Fruit fly (Drosophila melanogaster) whole organism, embryonic: ENCODE measurements around the gene CG4332.

Source experiments
- Awh ChIP-seq: fragments of 200-800 bp; sonication (Bioruptor generic); IDR thresholded peaks from 2 replicates; pipeline ENCODE4, ENCODE4 v1.3.6; 2022; ENCODE audit warnings: missing biosample characterization, missing genetic modification characterization
- BEAF-32 ChIP-seq: fragments of 200-800 bp; sonication (Bioruptor generic); optimal IDR thresholded peaks from 3 replicates; lab custom pipeline; 2017; ENCODE audit warnings: missing biosample characterization, missing genetic modification characterization, mild to moderate bottlenecking, moderate library complexity, missing genetic modification reagents
- Bgb ChIP-seq: fragments of 200-800 bp; sonication (Bioruptor generic); IDR thresholded peaks from 2 replicates; pipeline ENCODE4 v1.3.6; 2022; ENCODE audit warnings: missing biosample characterization, missing genetic modification characterization; ENCODE audit not compliant: partially characterized antibody
- CG12299 ChIP-seq: fragments of 200-800 bp; sonication (Bioruptor generic); optimal IDR thresholded peaks from 2 replicates; lab custom pipeline; 2018; ENCODE audit warnings: missing biosample characterization, mild to moderate bottlenecking, missing genetic modification characterization
- CG1233 ChIP-seq: fragments of 200-800 bp; sonication (Bioruptor generic); optimal IDR thresholded peaks from 4 replicates; lab custom pipeline; 2018; ENCODE audit warnings: missing biosample characterization, mild to moderate bottlenecking, missing genetic modification characterization
- CG12744 ChIP-seq: fragments of 200-800 bp; sonication (Bioruptor generic); optimal IDR thresholded peaks from 2 replicates; lab custom pipeline; 2016; ENCODE audit warnings: missing biosample characterization, missing genetic modification characterization
- CG12769 ChIP-seq: fragments of 200-800 bp; sonication (Bioruptor generic); optimal IDR thresholded peaks from 2 replicates; lab custom pipeline; 2019; ENCODE audit warnings: missing biosample characterization, mild to moderate bottlenecking, missing genetic modification characterization, moderate library complexity
- CG13775 ChIP-seq: fragments of 200-800 bp; sonication (Bioruptor generic); optimal IDR thresholded peaks from 3 replicates; lab custom pipeline; 2017; ENCODE audit warnings: missing biosample characterization, mild to moderate bottlenecking, missing genetic modification characterization
- CG1792 ChIP-seq: fragments of 200-800 bp; sonication (Bioruptor generic); optimal IDR thresholded peaks from 2 replicates; lab custom pipeline; 2016; ENCODE audit warnings: missing biosample characterization, missing genetic modification characterization
- CG2120 ChIP-seq: fragments of 200-800 bp; sonication (Bioruptor generic); optimal IDR thresholded peaks from 3 replicates; lab custom pipeline; 2016; ENCODE audit warnings: missing biosample characterization, missing genetic modification characterization
- CG2129 ChIP-seq: fragments of 200-800 bp; sonication (Bioruptor generic); IDR thresholded peaks from 2 replicates; pipeline ENCODE4 v1.3.6; 2022; ENCODE audit warnings: missing biosample characterization, missing genetic modification characterization; ENCODE audit not compliant: partially characterized antibody
- CG2199 ChIP-seq: fragments of 200-800 bp; sonication (Bioruptor generic); IDR thresholded peaks from 3 replicates; pipeline ENCODE4 v1.3.6; 2022; ENCODE audit warnings: missing biosample characterization, missing genetic modification characterization
- CG33557 ChIP-seq: fragments of 200-800 bp; sonication (Bioruptor generic); optimal IDR thresholded peaks from 2 replicates; lab custom pipeline; 2019; ENCODE audit warnings: missing biosample characterization, mild to moderate bottlenecking, missing genetic modification characterization, moderate library complexity
- CG3407 ChIP-seq: fragments of 200-800 bp; sonication (Bioruptor generic); optimal IDR thresholded peaks from 2 replicates; lab custom pipeline; 2018; ENCODE audit warnings: missing biosample characterization, mild to moderate bottlenecking, missing genetic modification characterization
- CG34422 ChIP-seq: fragments of 200-800 bp; sonication (Bioruptor generic); IDR thresholded peaks from 3 replicates; pipeline ENCODE4 v1.3.6; 2022; ENCODE audit warnings: missing biosample characterization, missing genetic modification characterization
- CG3838 ChIP-seq: fragments of 200-800 bp; sonication (Bioruptor generic); optimal IDR thresholded peaks from 3 replicates; lab custom pipeline; 2016; ENCODE audit warnings: missing biosample characterization, missing genetic modification characterization
- CG4404 ChIP-seq: fragments of 200-800 bp; sonication (Bioruptor generic); IDR thresholded peaks from 2 replicates; pipeline ENCODE4 v1.3.6; 2022; ENCODE audit warnings: missing biosample characterization, missing genetic modification characterization
- CG4617 ChIP-seq: fragments of 200-800 bp; sonication (Bioruptor generic); optimal IDR thresholded peaks from 3 replicates; lab custom pipeline; 2016; ENCODE audit warnings: missing biosample characterization, missing genetic modification characterization, borderline replicate concordance
- CG4820 ChIP-seq: fragments of 200-800 bp; sonication (Bioruptor generic); optimal IDR thresholded peaks from 3 replicates; lab custom pipeline; 2016; ENCODE audit warnings: missing biosample characterization, missing genetic modification characterization
- CG5180 ChIP-seq: fragments of 200-800 bp; sonication (Bioruptor generic); optimal IDR thresholded peaks from 3 replicates; lab custom pipeline; 2017; ENCODE audit warnings: missing biosample characterization, missing genetic modification characterization, mild to moderate bottlenecking, moderate library complexity, missing genetic modification reagents
- CG6254 ChIP-seq: fragments of 200-800 bp; sonication (Bioruptor generic); optimal IDR thresholded peaks from 3 replicates; lab custom pipeline; 2017; ENCODE audit warnings: mild to moderate bottlenecking, missing biosample characterization, missing genetic modification reagents, missing genetic modification characterization
- CG6689 ChIP-seq: fragments of 200-800 bp; sonication (Bioruptor generic); IDR thresholded peaks from 2 replicates; pipeline ENCODE4 v1.3.6; 2022; ENCODE audit warnings: missing biosample characterization, missing genetic modification characterization
- CG7786 ChIP-seq: fragments of 200-800 bp; sonication (Bioruptor generic); optimal IDR thresholded peaks from 2 replicates; lab custom pipeline; 2016; ENCODE audit warnings: missing biosample characterization, missing genetic modification characterization
- CG9437 ChIP-seq: fragments of 200-800 bp; sonication (Bioruptor generic); optimal IDR thresholded peaks from 2 replicates; lab custom pipeline; 2018; ENCODE audit warnings: missing biosample characterization, mild to moderate bottlenecking, missing genetic modification characterization
- CoRest ChIP-seq: fragments of 200-800 bp; sonication (Bioruptor generic); optimal IDR thresholded peaks from 3 replicates; lab custom pipeline; 2018; ENCODE audit warnings: missing biosample characterization, mild to moderate bottlenecking, missing genetic modification characterization, moderate library complexity
- Hmx ChIP-seq: fragments of 200-800 bp; sonication (Bioruptor generic); optimal IDR thresholded peaks from 2 replicates; lab custom pipeline; 2016; ENCODE audit warnings: missing biosample characterization, missing genetic modification characterization
- Neu2 ChIP-seq: fragments of 200-800 bp; sonication (Bioruptor generic); optimal IDR thresholded peaks from 3 replicates; lab custom pipeline; 2016; ENCODE audit warnings: missing biosample characterization, missing genetic modification characterization, borderline replicate concordance
- Poxn ChIP-seq: fragments of 200-800 bp; sonication (Bioruptor generic); IDR thresholded peaks from 2 replicates; pipeline ENCODE4 v1.3.6; 2022; ENCODE audit warnings: missing biosample characterization, missing genetic modification characterization
- Sin3A ChIP-seq: fragments of >200 bp; optimal IDR thresholded peaks from 2 replicates; lab custom pipeline; 2018
- caup ChIP-seq: fragments of 200-800 bp; sonication (Bioruptor generic); optimal IDR thresholded peaks from 3 replicates; lab custom pipeline; 2017; ENCODE audit warnings: missing biosample characterization, mild to moderate bottlenecking, missing genetic modification characterization, moderate library complexity; ENCODE audit not compliant: severe bottlenecking
- dysf ChIP-seq: fragments of 200-800 bp; sonication (Bioruptor generic); IDR thresholded peaks from 3 replicates; pipeline ENCODE4 v1.3.6; 2022; ENCODE audit warnings: missing biosample characterization, missing genetic modification characterization
- emc ChIP-seq: fragments of 200-800 bp; sonication (Bioruptor generic); optimal IDR thresholded peaks from 2 replicates; lab custom pipeline; 2016; ENCODE audit warnings: missing biosample characterization, missing genetic modification characterization
- gce ChIP-seq: fragments of 200-800 bp; sonication (Bioruptor generic); IDR thresholded peaks from 3 replicates; pipeline ENCODE4 v1.3.6; 2022; ENCODE audit warnings: missing biosample characterization, missing genetic modification characterization
- hb ChIP-seq: fragments of 200-800 bp; sonication (Bioruptor generic); IDR thresholded peaks from 3 replicates; pipeline ENCODE4 v1.3.6; 2022; ENCODE audit warnings: missing biosample characterization, missing genetic modification characterization; ENCODE audit not compliant: partially characterized antibody
- hbn ChIP-seq: fragments of 200-800 bp; sonication (Bioruptor generic); IDR thresholded peaks from 2 replicates; pipeline ENCODE4 v1.3.6; 2022; ENCODE audit warnings: missing biosample characterization, missing genetic modification characterization; ENCODE audit not compliant: partially characterized antibody
- kay ChIP-seq: fragments of 200-800 bp; sonication (Bioruptor generic); optimal IDR thresholded peaks from 2 replicates; lab custom pipeline; 2016; ENCODE audit warnings: missing biosample characterization, missing genetic modification characterization
- klu ChIP-seq: fragments of 200-800 bp; sonication (Bioruptor generic); IDR thresholded peaks from 2 replicates; pipeline ENCODE4 v1.3.6; 2022; ENCODE audit warnings: missing biosample characterization, missing genetic modification characterization
- kni ChIP-seq: fragments of 200-800 bp; sonication (Bioruptor generic); optimal IDR thresholded peaks from 3 replicates; lab custom pipeline; 2017; ENCODE audit warnings: mild to moderate bottlenecking, missing biosample characterization, missing genetic modification reagents, missing genetic modification characterization
- onecut ChIP-seq: fragments of 200-800 bp; sonication (Bioruptor generic); IDR thresholded peaks from 2 replicates; pipeline ENCODE4 v1.3.6; 2022; ENCODE audit warnings: missing biosample characterization, missing genetic modification characterization
- p53 ChIP-seq: fragments of 200-800 bp; sonication (Bioruptor generic); optimal IDR thresholded peaks from 2 replicates; lab custom pipeline; 2016; ENCODE audit warnings: missing biosample characterization, missing genetic modification characterization
- pan ChIP-seq, 4 experiments: fragments of >200 bp in 3 of 4; fragments of 200-800 bp in 1 of 4; sonication (Bioruptor generic) in 1 of 4; optimal IDR thresholded peaks in 3 of 4; IDR thresholded peaks in 1 of 4; 2 replicates each; pipeline versions ENCODE4 v1.3.6 to Lab custom; 2017 to 2022; ENCODE audit warnings: missing biosample characterization in 2 of 4, missing genetic modification characterization in 2 of 4, mixed read lengths in 1 of 4
- psq ChIP-seq: fragments of 200-800 bp; sonication (Bioruptor generic); optimal IDR thresholded peaks from 2 replicates; lab custom pipeline; 2017; ENCODE audit warnings: missing biosample characterization, missing genetic modification characterization
- ranshi ChIP-seq: fragments of 200-800 bp; sonication (Bioruptor generic); IDR thresholded peaks from 2 replicates; pipeline ENCODE4 v1.3.6; 2022; ENCODE audit warnings: missing biosample characterization, missing genetic modification characterization
- repo ChIP-seq: fragments of 200-800 bp; sonication (Bioruptor generic); optimal IDR thresholded peaks from 2 replicates; lab custom pipeline; 2016; ENCODE audit warnings: missing biosample characterization, missing genetic modification characterization
- run ChIP-seq: fragments of 200-800 bp; sonication (Bioruptor generic); optimal IDR thresholded peaks from 3 replicates; lab custom pipeline; 2018; ENCODE audit warnings: missing biosample characterization, mild to moderate bottlenecking, missing genetic modification characterization
- slbo ChIP-seq: fragments of 200-800 bp; sonication (Bioruptor generic); IDR thresholded peaks from 2 replicates; pipeline ENCODE4 v1.3.6; 2022; ENCODE audit warnings: missing biosample characterization, missing genetic modification characterization
- sqz ChIP-seq: fragments of 200-800 bp; sonication (Bioruptor generic); optimal IDR thresholded peaks from 3 replicates; lab custom pipeline; 2018; ENCODE audit warnings: missing biosample characterization, mild to moderate bottlenecking, missing genetic modification characterization
- tap ChIP-seq: fragments of 200-800 bp; optimal IDR thresholded peaks from 3 replicates; lab custom pipeline; 2019; ENCODE audit warnings: missing biosample characterization, mild to moderate bottlenecking, missing genetic modification characterization, moderate library complexity
- tup ChIP-seq: fragments of 200-800 bp; sonication (Bioruptor generic); optimal IDR thresholded peaks from 2 replicates; lab custom pipeline; 2016; ENCODE audit warnings: missing biosample characterization, mild to moderate bottlenecking, missing genetic modification characterization, moderate library complexity
- unpg ChIP-seq: fragments of 200-800 bp; sonication (Bioruptor generic); optimal IDR thresholded peaks from 3 replicates; lab custom pipeline; 2018; ENCODE audit warnings: missing biosample characterization, mild to moderate bottlenecking, missing genetic modification characterization, moderate library complexity
- wdn ChIP-seq: fragments of 200-800 bp; sonication (Bioruptor generic); IDR thresholded peaks from 2 replicates; pipeline ENCODE4 v1.3.6; 2022; ENCODE audit warnings: missing biosample characterization, missing genetic modification characterization

CG4332 gene

dm6 chrX:13128750-13129152 lies 26.1 kb upstream of the CG4332 start, which contains the start of the genes CG32638, CG15717 and MFS10 (continued):
- TF ChIP-seq emc (GFP tag; lab: Kevin White, UChicago) (no peak), wdn (GFP tag; lab: Robert Waterston, UW) (no peak), CG34422 (peak; percentile 55; the same call in 1 of the 3 replicates), sqz (GFP tag; lab: Kevin White, UChicago) (no peak), CG6689 (GFP tag; lab: Robert Waterston, UW) (no peak), kni (GFP tag; lab: Kevin White, UChicago) (no peak), unpg (GFP tag; lab: Kevin White, UChicago) (peak; percentile 21), tap (tag; lab: Kevin White, UChicago) (no peak), CG2120 (GFP tag; lab: Kevin White, UChicago) (peak; percentile 33), CG4404 (GFP tag; lab: Robert Waterston, UW) (no peak), psq (no peak), CG6254 (GFP tag; lab: Kevin White, UChicago) (no peak), onecut (no peak), Hmx (GFP tag; lab: Kevin White, UChicago) (no peak), CG2199 (no peak), hb (GFP tag; lab: Robert Waterston, UW) (no peak), kay (GFP tag; lab: Kevin White, UChicago) (no peak), Awh (GFP tag; lab: Robert Waterston, UW) (no peak), CG12299 (tag; lab: Kevin White, UChicago) (no peak), CoRest (tag; lab: Kevin White, UChicago) (peak; percentile 19), run (tag; lab: Kevin White, UChicago) (no peak), CG12744 (GFP tag; lab: Kevin White, UChicago) (no peak), ranshi (GFP tag; lab: Robert Waterston, UW) (no peak), CG3407 (GFP tag; lab: Kevin White, UChicago) (no peak), BEAF-32 (GFP tag; lab: Kevin White, UChicago) (peak; percentile 54), tup (no peak), CG33557 (GFP tag; lab: Kevin White, UChicago) (no peak), CG4617 (GFP tag; lab: Kevin White, UChicago) (no peak), slbo (GFP tag; lab: Robert Waterston, UW) (no peak), CG12769 (tag; lab: Kevin White, UChicago) (peak; percentile 55), klu (GFP tag; lab: Robert Waterston, UW) (no peak), pan (optimal IDR thresholded peaks at IDR 0.05; lab: Kevin White, UChicago) (no peak), pan (GFP tag; optimal IDR thresholded peaks at IDR 0.05 in 1 of 2, IDR thresholded peaks at IDR 0.05 in 1 of 2) (no peak), Poxn (GFP tag; lab: Robert Waterston, UW) (no peak), repo (no peak), dysf (GFP tag; lab: Robert Waterston, UW) (no peak), gce (GFP tag; lab: Robert Waterston, UW) (no peak), Sin3A (lab: Kevin White, UChicago) (peak; percentile 33), CG1233 (GFP tag; lab: Kevin White, UChicago) (no peak), CG4820 (GFP tag; lab: Kevin White, UChicago) (no peak), p53 (GFP tag; lab: Kevin White, UChicago) (no peak), CG2129 (GFP tag; lab: Robert Waterston, UW) (no peak), CG1792 (no peak), hbn (GFP tag; lab: Robert Waterston, UW) (peak; percentile 28; the same call in 1 of the 2 replicates), Bgb (GFP tag; lab: Robert Waterston, UW) (peak; percentile 43; the same call in 1 of the 2 replicates), CG13775 (GFP tag; lab: Kevin White, UChicago) (no peak), CG9437 (no peak), Neu2 (GFP tag; lab: Kevin White, UChicago) (no peak), CG3838 (GFP tag; lab: Kevin White, UChicago) (peak; percentile 0), CG5180 (GFP tag; lab: Kevin White, UChicago) (no peak), CG7786 (no peak), caup (GFP tag; lab: Kevin White, UChicago) (peak; percentile 20)
